Worm (Caenorhabditis elegans): Measurements from ENCODE around the gene C25E10.4.

ce11 chrV:9059468-9059867 lies 26.1 kb downstream of the C25E10.4 start, which contains the start of the genes C25E10.16 and C25E10.13:
- TF ChIP-seq cog-1 (tag; optimal IDR thresholded peaks at IDR 0.05) = no peak
- TF ChIP-seq flt-1 (GFP tag; IDR thresholded peaks at IDR 0.05) = no peak
- no peak for TF ChIP-seq ref-1 (GFP tag; conservative IDR thresholded peaks at IDR 0.05)

Measured in whole organism, midembryonic.